Worm (Caenorhabditis elegans) whole organism, L4 larva: ENCODE data around the gene cam-1.

Experiments used
- F10B5.3 ChIP-seq: sonication (generic microtip); optimal IDR thresholded peaks from 2 replicates; lab custom pipeline; 2016; ENCODE audit warnings: mild to moderate bottlenecking, missing genetic modification characterization, missing compliant biosample characterization
- F26F4.8 ChIP-seq: fragments of 200-800 bp; sonication (Bioruptor generic); conservative IDR thresholded peaks from 2 replicates; pipeline ENCODE4 v1.3.6; 2022; ENCODE audit warnings: missing genetic modification characterization, missing compliant biosample characterization
- T20F7.1 ChIP-seq: fragments of 200-800 bp; sonication (Bioruptor generic); optimal IDR thresholded peaks from 2 replicates; lab custom pipeline; 2018; ENCODE audit warnings: mild to moderate bottlenecking, missing genetic modification characterization, missing compliant biosample characterization
- T26A8.4 ChIP-seq: fragments of 200-800 bp; sonication (Bioruptor generic); IDR thresholded peaks from 2 replicates; pipeline ENCODE4 v1.3.6; 2022; ENCODE audit warnings: missing genetic modification characterization, missing compliant biosample characterization
- Y5F2A.4 ChIP-seq: fragments of 200-800 bp; sonication (Bioruptor generic); optimal IDR thresholded peaks from 2 replicates; lab custom pipeline; 2018; ENCODE audit warnings: mild to moderate bottlenecking, missing genetic modification characterization, missing compliant biosample characterization
- Y75B8A.6 ChIP-seq: fragments of 200-800 bp; sonication (Bioruptor generic); IDR thresholded peaks from 2 replicates; pipeline ENCODE4 v1.3.6; 2022; ENCODE audit warnings: missing genetic modification reagents, missing genetic modification characterization, missing compliant biosample characterization
- ZK546.5 ChIP-seq, 2 experiments: sonication (generic microtip); optimal IDR thresholded peaks; 2 replicates each; lab custom pipeline; 2017; ENCODE audit warnings: missing biosample characterization in 2 of 2, missing genetic modification characterization in 2 of 2
- aha-1 ChIP-seq: fragments of 150-350 bp; peaks from one replicate; lab custom pipeline; 2014; ENCODE audit warnings: missing biosample characterization, missing genetic modification characterization
- ama-1 ChIP-seq: fragments of 150-350 bp; optimal IDR thresholded peaks from 2 replicates; lab custom pipeline; 2014; ENCODE audit warnings: inconsistent platforms, mixed read lengths
- arid-1 ChIP-seq: fragments of 200-800 bp; sonication (Bioruptor generic); conservative IDR thresholded peaks from 2 replicates; pipeline ENCODE4 v1.3.6; 2022; ENCODE audit warnings: missing genetic modification reagents, missing genetic modification characterization, missing compliant biosample characterization
- ceh-44 ChIP-seq: fragments of 200-800 bp; sonication (Bioruptor generic); IDR thresholded peaks from 2 replicates; pipeline ENCODE4 v1.3.6; 2022; ENCODE audit warnings: missing genetic modification reagents, missing genetic modification characterization, missing compliant biosample characterization
- ceh-62 ChIP-seq: sonication (generic microtip); optimal IDR thresholded peaks from 2 replicates; lab custom pipeline; 2017; ENCODE audit warnings: missing biosample characterization, missing genetic modification characterization
- ceh-82 ChIP-seq: sonication (generic microtip); optimal IDR thresholded peaks from 2 replicates; lab custom pipeline; 2017; ENCODE audit warnings: missing biosample characterization, missing genetic modification characterization
- cey-2 ChIP-seq: sonication (generic microtip); optimal IDR thresholded peaks from 3 replicates; lab custom pipeline; 2017; ENCODE audit warnings: missing genetic modification characterization, mild to moderate bottlenecking, missing compliant biosample characterization, antibody characterized with exemption, borderline replicate concordance; ENCODE audit not compliant: insufficient read depth
- ctbp-1 ChIP-seq: fragments of 200-800 bp; sonication (Bioruptor generic); IDR thresholded peaks from 2 replicates; pipeline ENCODE4 v1.3.6; 2022; ENCODE audit warnings: missing genetic modification reagents, missing genetic modification characterization, missing compliant biosample characterization
- daf-16 ChIP-seq, 3 experiments: sonication (generic microtip); optimal IDR thresholded peaks; 2 replicates each; lab custom pipeline; 2016 to 2017; ENCODE audit warnings: missing genetic modification characterization in 3 of 3, missing genetic modification reagents in 3 of 3, mild to moderate bottlenecking in 2 of 3, missing compliant biosample characterization in 2 of 3, missing biosample characterization in 1 of 3, moderate library complexity in 1 of 3
- daf-19 ChIP-seq: fragments of 200-800 bp; sonication (Bioruptor generic); conservative IDR thresholded peaks from 2 replicates; pipeline ENCODE4 v1.3.6; 2022; ENCODE audit warnings: missing genetic modification characterization, missing compliant biosample characterization
- dmd-9 ChIP-seq: fragments of 200-800 bp; sonication (Bioruptor generic); IDR thresholded peaks from 2 replicates; pipeline ENCODE4 v1.3.6; 2022; ENCODE audit warnings: missing genetic modification reagents, missing genetic modification characterization, missing compliant biosample characterization
- dve-1 ChIP-seq: sonication (generic microtip); optimal IDR thresholded peaks from 2 replicates; lab custom pipeline; 2017; ENCODE audit warnings: antibody characterized with exemption, mild to moderate bottlenecking, missing genetic modification characterization, missing compliant biosample characterization; ENCODE audit not compliant: insufficient read depth
- fkh-10 ChIP-seq: fragments of 150-350 bp; optimal IDR thresholded peaks from 2 replicates; lab custom pipeline; 2014; ENCODE audit warnings: missing biosample characterization, missing genetic modification reagents, missing genetic modification characterization
- hif-1 ChIP-seq, 2 experiments: sonication (generic microtip); optimal IDR thresholded peaks; 2 replicates each; lab custom pipeline; 2016 to 2017; ENCODE audit warnings: missing compliant biosample characterization in 2 of 2, missing genetic modification characterization in 2 of 2, missing genetic modification reagents in 2 of 2, missing genotype in 2 of 2, mild to moderate bottlenecking in 1 of 2
- hlh-30 ChIP-seq: sonication (generic microtip); optimal IDR thresholded peaks from 2 replicates; lab custom pipeline; 2017; ENCODE audit warnings: antibody characterized with exemption, mild to moderate bottlenecking, missing genetic modification characterization, missing compliant biosample characterization; ENCODE audit not compliant: insufficient read depth
- lin-15B ChIP-seq: fragments of 150-350 bp; sonication (generic microtip); optimal IDR thresholded peaks from 3 replicates; lab custom pipeline; 2014; ENCODE audit warnings: missing biosample characterization, missing genetic modification characterization
- lsy-2 ChIP-seq, 2 experiments: fragments of 150-350 bp in 1 of 2; sonication (generic microtip) in 1 of 2; optimal IDR thresholded peaks; 2 replicates each; lab custom pipeline; 2014 to 2017; ENCODE audit warnings: missing biosample characterization in 2 of 2, missing genetic modification characterization in 2 of 2
- madf-9 ChIP-seq: fragments of 200-800 bp; sonication (Bioruptor generic); conservative IDR thresholded peaks from 2 replicates; pipeline ENCODE4 v1.3.6; 2022; ENCODE audit warnings: missing genetic modification reagents, missing genetic modification characterization, missing compliant biosample characterization
- mdt-29 ChIP-seq: fragments of 200-800 bp; sonication (Bioruptor generic); IDR thresholded peaks from 2 replicates; pipeline ENCODE4 v1.3.6; 2022; ENCODE audit warnings: missing genetic modification reagents, missing genetic modification characterization, missing compliant biosample characterization
- mep-1 ChIP-seq: fragments of 150-350 bp; sonication (generic microtip); optimal IDR thresholded peaks from 3 replicates; lab custom pipeline; 2014; ENCODE audit warnings: missing biosample characterization, missing genetic modification characterization
- mes-2 ChIP-seq: sonication (generic microtip); optimal IDR thresholded peaks from 2 replicates; lab custom pipeline; 2016; ENCODE audit warnings: missing genotype, mild to moderate bottlenecking, missing genetic modification characterization, missing compliant biosample characterization; ENCODE audit not compliant: poor library complexity, severe bottlenecking
- nhr-10 ChIP-seq: fragments of 150-350 bp; optimal IDR thresholded peaks from 2 replicates; lab custom pipeline; 2014; ENCODE audit warnings: missing biosample characterization, missing genetic modification characterization
- nhr-102 ChIP-seq: sonication (generic microtip); optimal IDR thresholded peaks from 2 replicates; lab custom pipeline; 2016; ENCODE audit warnings: mild to moderate bottlenecking, missing genetic modification characterization, moderate library complexity, missing compliant biosample characterization
- nhr-111 ChIP-seq: fragments of 200-800 bp; sonication (Bioruptor generic); optimal IDR thresholded peaks from 2 replicates; lab custom pipeline; 2018; ENCODE audit warnings: mild to moderate bottlenecking, missing genetic modification characterization, missing compliant biosample characterization
- nhr-25 ChIP-seq: sonication (generic microtip); optimal IDR thresholded peaks from 2 replicates; lab custom pipeline; 2017; ENCODE audit warnings: missing genetic modification characterization, mild to moderate bottlenecking, missing compliant biosample characterization, antibody characterized with exemption, moderate library complexity, borderline replicate concordance; ENCODE audit not compliant: insufficient read depth
- nhr-41 ChIP-seq: fragments of 200-800 bp; sonication (Bioruptor generic); IDR thresholded peaks from 2 replicates; pipeline ENCODE4 v1.3.6; 2022; ENCODE audit warnings: missing genetic modification reagents, missing genetic modification characterization, missing compliant biosample characterization
- nhr-76 ChIP-seq: fragments of 150-350 bp; optimal IDR thresholded peaks from 2 replicates; lab custom pipeline; 2014; ENCODE audit warnings: missing biosample characterization, missing genetic modification characterization
- pha-4 ChIP-seq, 2 experiments: fragments of 150-350 bp in 1 of 2; fragments of 200-800 bp in 1 of 2; sonication (Bioruptor generic) in 1 of 2; IDR thresholded peaks in 1 of 2; optimal IDR thresholded peaks in 1 of 2; 2 replicates each; pipeline versions ENCODE4 v1.3.6 to Lab custom; 2014 to 2022; ENCODE audit warnings: missing genetic modification characterization in 2 of 2, missing genetic modification reagents in 2 of 2, missing biosample characterization in 1 of 2, missing compliant biosample characterization in 1 of 2
- rbr-2 ChIP-seq: sonication (generic microtip); optimal IDR thresholded peaks from 2 replicates; lab custom pipeline; 2016; ENCODE audit warnings: missing genotype, missing genetic modification characterization, missing compliant biosample characterization
- set-16 ChIP-seq: fragments of 200-800 bp; sonication (Bioruptor generic); IDR thresholded peaks from 2 replicates; pipeline ENCODE4 v1.3.6; 2022; ENCODE audit warnings: missing genetic modification reagents, missing genetic modification characterization, missing compliant biosample characterization
- spr-1 ChIP-seq: sonication (generic microtip); optimal IDR thresholded peaks from 2 replicates; lab custom pipeline; 2016; ENCODE audit warnings: mild to moderate bottlenecking, missing genetic modification characterization, missing compliant biosample characterization
- tag-97 ChIP-seq: fragments of 200-800 bp; sonication (Bioruptor generic); IDR thresholded peaks from 2 replicates; pipeline ENCODE4 v1.3.6; 2022; ENCODE audit warnings: missing genetic modification characterization, missing compliant biosample characterization
- unc-130 ChIP-seq: sonication (generic microtip); optimal IDR thresholded peaks from 2 replicates; lab custom pipeline; 2016; ENCODE audit warnings: missing genetic modification reagents, missing genetic modification characterization, missing compliant biosample characterization
- unc-39 ChIP-seq: sonication (generic microtip); optimal IDR thresholded peaks from 2 replicates; lab custom pipeline; 2017; ENCODE audit warnings: missing biosample characterization, missing genetic modification characterization
- zag-1 ChIP-seq: fragments of 150-350 bp; optimal IDR thresholded peaks from 2 replicates; lab custom pipeline; 2014; ENCODE audit warnings: missing biosample characterization, missing genetic modification characterization
- zip-2 ChIP-seq: fragments of 150-350 bp; optimal IDR thresholded peaks from 2 replicates; lab custom pipeline; 2014; ENCODE audit warnings: missing biosample characterization, missing genetic modification characterization
- ztf-11 ChIP-seq: fragments of 150-350 bp; optimal IDR thresholded peaks from 2 replicates; lab custom pipeline; 2014; ENCODE audit warnings: missing biosample characterization, missing genetic modification characterization

cam-1 gene

DNA sequence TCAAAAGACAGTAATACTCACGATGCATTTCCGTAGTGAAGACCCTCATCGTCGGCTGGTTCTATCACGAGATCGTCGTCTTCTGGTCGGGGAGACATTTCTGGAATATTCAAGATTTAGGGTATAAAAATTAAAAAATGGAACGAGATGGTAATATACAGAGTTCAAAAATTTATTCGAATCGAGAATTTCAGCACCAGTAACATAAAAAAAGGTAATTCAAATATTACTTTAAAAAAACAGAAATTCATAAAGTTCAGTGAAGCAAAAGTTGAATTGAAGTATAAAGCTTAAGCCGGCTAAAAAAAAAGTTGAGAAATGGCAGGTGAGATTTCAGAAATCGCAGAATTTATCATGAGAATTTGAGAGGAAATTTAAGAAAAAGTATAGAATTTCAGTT is at the start of gene cam-1:
Gene cam-1 (minus strand): TSS at position 101 of the 400 bp plus-strand sequence.
- TF ChIP-seq daf-19 (GFP tag; lab: Robert Waterston, UW) (no peak), aha-1 (tag; lab: Kevin White, UChicago) (peak; percentile 71)

DNA sequence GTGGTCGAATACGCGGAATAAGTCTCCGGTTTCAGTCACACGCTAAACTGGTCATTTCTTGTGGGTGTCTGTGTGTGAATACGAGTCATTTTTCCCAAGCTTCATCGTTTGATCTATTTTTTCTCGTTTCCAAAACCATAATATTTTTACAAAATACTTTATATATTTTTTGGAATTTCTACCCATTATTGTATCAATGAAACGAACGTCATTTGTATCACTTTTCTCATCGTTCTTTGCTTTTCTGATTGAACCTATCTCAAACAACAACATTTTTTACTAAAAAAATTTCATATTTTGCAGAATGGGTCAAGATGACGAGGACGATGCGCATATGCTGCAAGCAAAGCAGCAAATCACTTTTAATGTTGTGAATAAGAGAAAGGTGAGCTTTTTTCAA is 48.1 kb upstream of the cam-1 start, which contains the start of gene mel-11:
Gene mel-11 (plus strand): TSS at position 301 of the 400 bp plus-strand sequence.
- no peak for TF ChIP-seq nhr-25 (tag; lab: Kevin White, UChicago)
- no peak for TF ChIP-seq dmd-9 (GFP tag; lab: Robert Waterston, UW)
- no peak for TF ChIP-seq cey-2 (tag; lab: Kevin White, UChicago)
- no peak for TF ChIP-seq hlh-30 (tag; lab: Kevin White, UChicago)
- TF ChIP-seq madf-9 (GFP tag; lab: Robert Waterston, UW) = no peak
- TF ChIP-seq ctbp-1 = no peak
- no peak for TF ChIP-seq mep-1 (tag; lab: Kevin White, UChicago)
- no peak for TF ChIP-seq lin-15B (tag; lab: Kevin White, UChicago)
- TF ChIP-seq arid-1 (GFP tag; lab: Robert Waterston, UW) = no peak
- TF ChIP-seq nhr-111 (GFP tag; lab: Kevin White, UChicago) = no peak

DNA sequence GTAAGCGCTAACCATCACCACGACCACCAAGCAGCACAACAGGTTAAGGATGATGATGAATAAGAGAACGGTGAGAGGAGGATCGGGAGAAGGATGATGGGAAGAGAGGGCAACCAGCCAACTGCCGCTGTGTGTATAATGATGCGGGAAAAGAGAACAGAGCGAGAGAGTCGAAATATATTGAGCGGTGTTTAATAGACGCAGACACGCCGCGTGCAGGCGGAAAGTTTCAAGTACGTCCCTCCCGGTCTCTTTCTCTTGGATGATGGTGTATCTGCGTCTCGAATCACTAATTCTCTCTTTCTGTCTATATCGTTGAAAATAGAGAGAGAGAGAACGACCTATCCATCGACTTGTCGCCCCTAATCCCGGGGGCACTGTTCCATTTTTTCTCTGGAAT is 46.6 kb upstream of the cam-1 start:
- TF ChIP-seq pha-4 (GFP tag; IDR thresholded peaks at IDR 0.05; lab: Robert Waterston, UW) (0 out of 2 replicates have a peak, but pooled peaks have one; percentile 30), pha-4 (tag; optimal IDR thresholded peaks at IDR 0.05; lab: Kevin White, UChicago) (no peak), unc-39 (no peak), nhr-25 (tag; lab: Kevin White, UChicago) (peak; percentile 21), T20F7.1 (GFP tag; lab: Kevin White, UChicago) (no peak), ama-1 (lab: Kevin White, UChicago) (no peak), lin-15B (tag; lab: Kevin White, UChicago) (no peak), ZK546.5 (tag; optimal IDR thresholded peaks at IDR 0.05; lab: Kevin White, UChicago) (no peak), nhr-10 (tag; lab: Kevin White, UChicago) (no peak), set-16 (GFP tag; lab: Robert Waterston, UW) (no peak), ctbp-1 (no peak), mdt-29 (GFP tag; lab: Robert Waterston, UW) (no peak), daf-16 (GFP tag; optimal IDR thresholded peaks at IDR 0.05; lab: Kevin White, UChicago) (no peak), daf-16 (tag; optimal IDR thresholded peaks at IDR 0.05; lab: Kevin White, UChicago) (no peak), nhr-102 (tag; lab: Kevin White, UChicago) (no peak), mes-2 (tag; lab: Kevin White, UChicago) (peak; percentile 19), cey-2 (tag; lab: Kevin White, UChicago) (no peak), dve-1 (tag; lab: Kevin White, UChicago) (peak; percentile 16), tag-97 (GFP tag; lab: Robert Waterston, UW) (no peak), zag-1 (tag; lab: Kevin White, UChicago) (no peak), fkh-10 (GFP tag; lab: Kevin White, UChicago) (no peak), F10B5.3 (tag; lab: Kevin White, UChicago) (no peak), ceh-82 (tag; lab: Kevin White, UChicago) (no peak), spr-1 (no peak), T26A8.4 (0 out of 2 replicates have a peak, but pooled peaks have one; percentile 30), ztf-11 (tag; lab: Kevin White, UChicago) (no peak), ceh-44 (GFP tag; lab: Robert Waterston, UW) (no peak), Y75B8A.6 (no peak), unc-130 (GFP tag; lab: Kevin White, UChicago) (no peak), ceh-62 (tag; lab: Kevin White, UChicago) (no peak), nhr-76 (tag; lab: Kevin White, UChicago) (no peak), F26F4.8 (GFP tag; lab: Robert Waterston, UW) (no peak), lsy-2 (tag; optimal IDR thresholded peaks at IDR 0.05; lab: Kevin White, UChicago) (peak in 1 of 2 experiments; percentile 47), zip-2 (tag; lab: Kevin White, UChicago) (no peak), nhr-41 (GFP tag; lab: Robert Waterston, UW) (no peak), rbr-2 (tag; lab: Kevin White, UChicago) (no peak), nhr-111 (GFP tag; lab: Kevin White, UChicago) (no peak), hif-1 (tag; optimal IDR thresholded peaks at IDR 0.05; lab: Kevin White, UChicago) (peak in 1 of 2 experiments; percentile 56), madf-9 (GFP tag; lab: Robert Waterston, UW) (no peak), Y5F2A.4 (GFP tag; lab: Kevin White, UChicago) (no peak)
